Worm (Caenorhabditis elegans): Measurements from ENCODE around the gene B0244.9.

Gene B0244.9

ce11 chrIII:5758519-5759099, 27.8 kb upstream of the B0244.9 start (continued):
- TF ChIP-seq ceh-40 (GFP tag; IDR thresholded peaks at IDR 0.05) (no peak), xnd-1 (tag; optimal IDR thresholded peaks at IDR 0.05) (no peak), madf-8 (GFP tag; conservative IDR thresholded peaks at IDR 0.05) (no peak), gei-17 (GFP tag; optimal IDR thresholded peaks at IDR 0.05) (no peak), Y53G8AR.9 (GFP tag; conservative IDR thresholded peaks at IDR 0.05) (no peak), him-1 (tag; optimal IDR thresholded peaks at IDR 0.05) (no peak), snpc-1.3 (tag; optimal IDR thresholded peaks at IDR 0.05; ENCODE audit: insufficient read depth) (no peak), mcd-1 (GFP tag; IDR thresholded peaks at IDR 0.05) (0 out of 2 replicates have a peak, but pooled peaks have one; percentile 48), nfyb-1 (GFP tag; IDR thresholded peaks at IDR 0.05) (peak; percentile 57; the same call in 1 of the 2 replicates), F49E8.2 (tag; optimal IDR thresholded peaks at IDR 0.05; ENCODE audit: insufficient read depth) (no peak), madf-6 (GFP tag; IDR thresholded peaks at IDR 0.05) (no peak), zfh-2 (GFP tag; conservative IDR thresholded peaks at IDR 0.05) (peak; percentile 28; the same call in 1 of the 2 replicates), F37B4.10 (GFP tag; IDR thresholded peaks at IDR 0.05) (no peak), tbx-9 (tag; optimal IDR thresholded peaks at IDR 0.05; ENCODE audit: borderline replicate concordance) (no peak), cebp-1 (GFP tag; IDR thresholded peaks at IDR 0.05) (no peak), cebp-1 (tag; optimal IDR thresholded peaks at IDR 0.05) (peak; percentile 35), rcor-1 (GFP tag; IDR thresholded peaks at IDR 0.05) (0 out of 2 replicates have a peak, but pooled peaks have one; percentile 35), sea-2 (GFP tag; IDR thresholded peaks at IDR 0.05) (no peak), snpc-4 (GFP tag; optimal IDR thresholded peaks at IDR 0.05) (no peak), snpc-4 (tag; optimal IDR thresholded peaks at IDR 0.05) (no peak), hrde-1 (tag; optimal IDR thresholded peaks at IDR 0.05; ENCODE audit: borderline replicate concordance) (no peak), lag-1 (GFP tag; IDR thresholded peaks at IDR 0.05) (no peak), ceh-91 (GFP tag; IDR thresholded peaks at IDR 0.05) (no peak), Y56A3A.18 (GFP tag; IDR thresholded peaks at IDR 0.05) (no peak), hsf-1 (GFP tag; IDR thresholded peaks at IDR 0.05) (no peak), dox-1 (GFP tag; IDR thresholded peaks at IDR 0.05) (no peak), F52B5.7 (tag; optimal IDR thresholded peaks at IDR 0.05) (no peak), bed-2 (GFP tag; IDR thresholded peaks at IDR 0.05) (no peak), lin-40 (tag; optimal IDR thresholded peaks at IDR 0.05) (peak; percentile 31), hlh-12 (tag; optimal IDR thresholded peaks at IDR 0.05) (no peak), hlh-26 (GFP tag; conservative IDR thresholded peaks at IDR 0.05) (no peak), mxl-1 (tag; optimal IDR thresholded peaks at IDR 0.05) (no peak), unc-62 (GFP tag; optimal IDR thresholded peaks at IDR 0.05) (no peak), nhr-27 (tag; optimal IDR thresholded peaks at IDR 0.05) (no peak), hmg-1.2 (GFP tag; IDR thresholded peaks at IDR 0.05) (peak; percentile 30; the same call in 1 of the 2 replicates), B0019.2 (GFP tag; conservative IDR thresholded peaks at IDR 0.05) (no peak), lsy-27 (tag; optimal IDR thresholded peaks at IDR 0.05; ENCODE audit: borderline replicate concordance, insufficient read depth) (no peak), athp-1 (tag; optimal IDR thresholded peaks at IDR 0.05) (no peak), rpc-1 (optimal IDR thresholded peaks at IDR 0.05) (no peak), rpc-1 (tag; optimal IDR thresholded peaks at IDR 0.05) (no peak), pbrm-1 (GFP tag; IDR thresholded peaks at IDR 0.05) (no peak)
